Fruit fly (Drosophila melanogaster) whole organism, pupa: ENCODE data around the gene Spn28Dc.

Source experiments
- CG15710 ChIP-seq: fragments of 200-800 bp; sonication (Bioruptor generic); optimal IDR thresholded peaks from 2 replicates; lab custom pipeline; 2018; ENCODE audit warnings: missing biosample characterization, mild to moderate bottlenecking, missing genetic modification characterization, moderate library complexity
- CG34367 ChIP-seq: fragments of 200-800 bp; sonication (Bioruptor generic); optimal IDR thresholded peaks from 2 replicates; lab custom pipeline; 2018; ENCODE audit warnings: missing biosample characterization, mild to moderate bottlenecking, missing genetic modification characterization
- CG8301 ChIP-seq: fragments of 200-800 bp; sonication (Bioruptor generic); optimal IDR thresholded peaks from 2 replicates; lab custom pipeline; 2018; ENCODE audit warnings: missing biosample characterization, mild to moderate bottlenecking, missing genetic modification characterization
- EcR ChIP-seq: fragments of 200-800 bp; sonication (Bioruptor generic); optimal IDR thresholded peaks from 3 replicates; lab custom pipeline; 2019; ENCODE audit warnings: missing biosample characterization, missing genetic modification characterization, mild to moderate bottlenecking, moderate library complexity, missing genetic modification reagents
- Pif1A ChIP-seq: fragments of 200-800 bp; sonication (Bioruptor generic); optimal IDR thresholded peaks from 3 replicates; lab custom pipeline; 2016; ENCODE audit warnings: missing biosample characterization, missing genetic modification characterization

DNA sequence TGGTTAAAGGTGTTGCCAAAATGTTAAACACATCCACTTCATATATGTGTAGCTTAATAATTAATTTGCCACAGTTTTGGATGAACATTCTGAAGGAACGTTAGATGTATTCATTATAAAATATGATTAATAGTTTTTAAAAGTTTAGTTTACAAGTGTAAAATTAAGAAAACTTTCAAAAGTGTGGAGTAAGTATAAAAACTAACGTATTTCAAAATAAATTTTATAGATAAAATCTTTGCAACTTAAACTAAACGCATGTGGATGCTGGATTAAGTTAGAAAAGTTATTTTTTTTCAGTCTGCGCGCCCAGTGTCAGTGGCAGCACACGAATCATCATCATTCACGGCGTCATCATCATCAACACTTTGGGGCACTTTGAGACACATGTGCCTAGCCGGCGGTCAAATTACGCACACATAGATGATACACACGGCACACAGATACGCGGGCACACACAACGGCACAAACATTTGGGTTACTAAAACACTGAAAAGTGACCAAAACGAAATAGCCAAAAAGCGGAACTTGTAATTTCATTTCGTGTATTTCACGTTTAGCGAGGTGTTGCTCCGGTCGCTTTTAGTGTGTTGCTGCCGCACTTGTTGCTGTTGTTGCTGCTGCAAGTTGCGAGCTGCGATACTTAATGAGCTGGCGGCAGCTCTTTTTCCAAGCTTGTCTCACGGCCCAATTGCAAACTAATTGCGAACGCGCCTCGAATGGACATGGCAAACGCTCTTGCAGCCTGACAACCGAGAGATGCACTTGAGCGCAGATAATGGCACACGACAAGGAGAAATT, 49.7 kb downstream of the Spn28Dc start:
- TF ChIP-seq CG8301 (tag; lab: Kevin White, UChicago): peak; percentile 15
- no peak for TF ChIP-seq CG15710 (tag; lab: Kevin White, UChicago)
- TF ChIP-seq EcR: no peak
- TF ChIP-seq CG34367 (tag; lab: Kevin White, UChicago): no peak
- TF ChIP-seq Pif1A (GFP tag; lab: Kevin White, UChicago): no peak
